Worm (Caenorhabditis elegans): ENCODE measurements around the gene C48B4.11.

DNA sequence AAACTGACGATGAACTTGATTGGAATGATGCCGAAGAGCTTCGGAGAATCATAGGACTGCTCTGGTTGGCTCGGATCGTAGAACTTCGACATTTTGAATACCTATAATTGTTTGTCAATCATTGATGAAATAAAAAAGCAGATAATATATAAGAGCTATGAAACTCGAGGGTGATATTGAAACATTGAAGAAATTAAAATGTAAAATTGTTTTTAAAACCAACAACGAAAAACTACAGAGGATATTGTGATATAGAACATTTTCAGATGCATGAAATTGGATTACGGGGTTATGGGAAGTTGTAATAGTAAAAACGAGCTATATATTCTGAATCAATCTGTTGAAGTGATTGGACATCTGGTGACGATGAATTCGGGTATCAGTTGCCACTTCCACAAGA is 1.5 kb downstream of the C48B4.11 start, which contains the start of gene C48B4.10:
- TF ChIP-seq lim-7 (GFP tag; IDR thresholded peaks at IDR 0.05) (no peak), nhr-6 (tag; optimal IDR thresholded peaks at IDR 0.05) (no peak), ceh-32 (tag; optimal IDR thresholded peaks at IDR 0.05; ENCODE audit: poor library complexity) (no peak), unc-39 (tag; optimal IDR thresholded peaks at IDR 0.05) (no peak)

All from whole organism, L4 larva.